Worm (Caenorhabditis elegans): ENCODE data around the gene H38K22.7.

DNA sequence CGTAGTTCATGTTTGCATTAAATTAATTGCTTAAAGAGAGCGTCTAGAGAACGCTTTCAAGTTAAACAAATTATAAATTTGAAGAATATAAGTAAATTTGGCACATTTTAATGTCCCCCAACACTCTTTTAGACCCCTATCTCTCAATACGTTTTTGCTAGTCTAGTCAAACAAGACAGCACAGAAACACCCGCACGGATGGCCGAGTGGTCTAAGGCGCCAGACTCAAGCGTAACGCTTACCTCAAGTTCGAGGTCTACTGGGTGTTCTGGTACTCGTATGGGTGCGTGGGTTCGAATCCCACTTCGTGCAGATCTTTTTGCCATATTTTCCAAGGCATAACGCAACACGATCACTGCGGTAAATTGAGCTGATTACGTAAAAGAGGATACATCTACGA lies 40.8 kb downstream of the H38K22.7 start:
- TF ChIP-seq W03F9.2 (tag; optimal IDR thresholded peaks at IDR 0.05) = no peak
- no peak for TF ChIP-seq dao-5 (tag; optimal IDR thresholded peaks at IDR 0.05)
- no peak for TF ChIP-seq him-1 (tag; optimal IDR thresholded peaks at IDR 0.05)

Data from whole organism, L4/young adult.